Fruit fly (Drosophila melanogaster): ENCODE results near the gene CG16820.
A peak's percentile ranks its signal among the peaks of the same experiment; 100 is the strongest.

The CG16820 gene

dm6 chr2L:13222225-13222648 is 23.8 kb upstream of the CG16820 start, which contains the start of the genes Ski6 and CG16812 (continued):
- peak; percentile 77 for TF ChIP-seq slbo (GFP tag; IDR thresholded peaks at IDR 0.05)
- peak; percentile 50 for TF ChIP-seq CG9215 (GFP tag; IDR thresholded peaks at IDR 0.05)
- TF ChIP-seq danr (GFP tag; IDR thresholded peaks at IDR 0.05): peak; percentile 16; the same call in 1 of the 2 replicates
- peak; percentile 56 for TF ChIP-seq Ssrp (tag; optimal IDR thresholded peaks at IDR 0.05)
- TF ChIP-seq CG34422 (GFP tag; IDR thresholded peaks at IDR 0.05): no peak
- peak; percentile 66 for TF ChIP-seq fd3F (GFP tag; optimal IDR thresholded peaks at IDR 0.05)
- peak; percentile 68 for TF ChIP-seq Dbx (GFP tag; IDR thresholded peaks at IDR 0.05)
- TF ChIP-seq Drgx (GFP tag; IDR thresholded peaks at IDR 0.05): no peak
- TF ChIP-seq Ravus (GFP tag; IDR thresholded peaks at IDR 0.05): no peak; the same call in 1 of the 2 replicates
- TF ChIP-seq CG17568 (GFP tag; optimal IDR thresholded peaks at IDR 0.05): peak; percentile 83
- TF ChIP-seq CG10147 (GFP tag; optimal IDR thresholded peaks at IDR 0.05): no peak
- TF ChIP-seq tll (GFP tag; optimal IDR thresholded peaks at IDR 0.05): no peak
- TF ChIP-seq zen2 (GFP tag; IDR thresholded peaks at IDR 0.05; ENCODE audit: partially characterized antibody): no peak
- TF ChIP-seq pan (optimal IDR thresholded peaks at IDR 0.05): no peak
- TF ChIP-seq pan (GFP tag; optimal IDR thresholded peaks at IDR 0.05 in 1 of 2, IDR thresholded peaks at IDR 0.05 in 1 of 2): peak in 1 of 2 experiments; percentile 67
- TF ChIP-seq tin (GFP tag; optimal IDR thresholded peaks at IDR 0.05): peak; percentile 66
- no peak for TF ChIP-seq CG1832 (GFP tag; optimal IDR thresholded peaks at IDR 0.05)
- peak; percentile 65 for TF ChIP-seq stc (GFP tag; IDR thresholded peaks at IDR 0.05)
- TF ChIP-seq chn (GFP tag; optimal IDR thresholded peaks at IDR 0.05): peak; percentile 35
- no peak for TF ChIP-seq nom (GFP tag; optimal IDR thresholded peaks at IDR 0.05)
- peak; percentile 87 for TF ChIP-seq CG17829 (tag; optimal IDR thresholded peaks at IDR 0.05)
- peak; percentile 75 for TF ChIP-seq Max (GFP tag; optimal IDR thresholded peaks at IDR 0.05)
- TF ChIP-seq CG4404 (GFP tag; IDR thresholded peaks at IDR 0.05): peak; percentile 40; the same call in 1 of the 2 replicates
- TF ChIP-seq CG2875 (GFP tag; optimal IDR thresholded peaks at IDR 0.05): no peak
- TF ChIP-seq lov (optimal IDR thresholded peaks at IDR 0.05): no peak
- no peak for TF ChIP-seq lov (GFP tag; IDR thresholded peaks at IDR 0.05)
- TF ChIP-seq B-H2 (GFP tag; optimal IDR thresholded peaks at IDR 0.05): no peak
- no peak for TF ChIP-seq Doc2 (GFP tag; IDR thresholded peaks at IDR 0.05)
- TF ChIP-seq CG18476 (GFP tag; optimal IDR thresholded peaks at IDR 0.05): peak; percentile 20
- peak; percentile 82 for TF ChIP-seq nerfin-1 (tag; optimal IDR thresholded peaks at IDR 0.05)
- peak; percentile 65 for TF ChIP-seq twi (tag; optimal IDR thresholded peaks at IDR 0.05)
- TF ChIP-seq Adf1 (GFP tag; IDR thresholded peaks at IDR 0.05): no peak
- TF ChIP-seq NFAT (GFP tag; IDR thresholded peaks at IDR 0.05): peak; percentile 48; the same call in 1 of the 2 replicates
- peak; percentile 52 for TF ChIP-seq Bteb2 (GFP tag; optimal IDR thresholded peaks at IDR 0.05)
- peak; percentile 28 for TF ChIP-seq HHEX (GFP tag; optimal IDR thresholded peaks at IDR 0.05)
- TF ChIP-seq CG6689 (GFP tag; IDR thresholded peaks at IDR 0.05): peak; percentile 68
- TF ChIP-seq CG13894 (tag; optimal IDR thresholded peaks at IDR 0.05): no peak
- TF ChIP-seq CG11247 (GFP tag; IDR thresholded peaks at IDR 0.05): peak; percentile 52; the same call in 1 of the 2 replicates
- TF ChIP-seq CG31441 (GFP tag; IDR thresholded peaks at IDR 0.05): peak; percentile 83
- peak; percentile 41 for TF ChIP-seq CG33557 (GFP tag; optimal IDR thresholded peaks at IDR 0.05)
- no peak for TF ChIP-seq zf30C (GFP tag; optimal IDR thresholded peaks at IDR 0.05)
- TF ChIP-seq CG12391 (tag; optimal IDR thresholded peaks at IDR 0.05): peak; percentile 89
- peak; percentile 58 for TF ChIP-seq NfI (GFP tag; optimal IDR thresholded peaks at IDR 0.05)
- peak; percentile 51; the same call in 2 of the 4 replicates for TF ChIP-seq Dll (GFP tag; IDR thresholded peaks at IDR 0.05; ENCODE audit: partially characterized antibody)
- TF ChIP-seq Tbp (GFP tag; optimal IDR thresholded peaks at IDR 0.05): no peak
- TF ChIP-seq Pdp1 (GFP tag; optimal IDR thresholded peaks at IDR 0.05): peak; percentile 42 to 56
- TF ChIP-seq gsb-n (tag; optimal IDR thresholded peaks at IDR 0.05): peak; percentile 68
- no peak for TF ChIP-seq CG18011 (GFP tag; optimal IDR thresholded peaks at IDR 0.05)
- TF ChIP-seq CG3065 (GFP tag; optimal IDR thresholded peaks at IDR 0.05): peak; percentile 10
- TF ChIP-seq esg (GFP tag; conservative IDR thresholded peaks at IDR 0.05): peak; percentile 43
- TF ChIP-seq rib (GFP tag; IDR thresholded peaks at IDR 0.05): no peak

Data from whole organism, embryonic.